Worm (Caenorhabditis elegans) whole organism, young adult: ENCODE measurements around the gene trp-1.
A peak's percentile ranks its signal among the peaks of the same experiment; 100 is the strongest.

Experiments
- B0261.1 ChIP-seq: sonication (generic microtip); optimal IDR thresholded peaks from 2 replicates; lab custom pipeline; 2016; ENCODE audit warnings: mild to moderate bottlenecking, missing genetic modification characterization, moderate library complexity, missing compliant biosample characterization
- Y56A3A.18 ChIP-seq: fragments of 200-800 bp; sonication (Bioruptor generic); IDR thresholded peaks from 2 replicates; pipeline ENCODE4 v1.3.6; 2022; ENCODE audit warnings: missing genetic modification reagents, missing genetic modification characterization, missing compliant biosample characterization
- Y67H2A.10 ChIP-seq: fragments of 200-800 bp; sonication (Bioruptor generic); conservative IDR thresholded peaks from 2 replicates; pipeline ENCODE4 v1.3.6; 2022; ENCODE audit warnings: missing genetic modification reagents, missing genetic modification characterization, missing compliant biosample characterization
- Y95B8A.8 ChIP-seq: fragments of 200-800 bp; sonication (Bioruptor generic); IDR thresholded peaks from 2 replicates; pipeline ENCODE4 v1.3.6; 2022; ENCODE audit warnings: missing genetic modification reagents, missing genetic modification characterization, missing compliant biosample characterization
- athp-1 ChIP-seq: sonication (generic microtip); optimal IDR thresholded peaks from 2 replicates; lab custom pipeline; 2017; ENCODE audit warnings: mild to moderate bottlenecking, missing genetic modification characterization, missing compliant biosample characterization
- cebp-1 ChIP-seq, 2 experiments: fragments of 200-800 bp in 1 of 2; sonication (Bioruptor generic) in 1 of 2; sonication (generic microtip) in 1 of 2; IDR thresholded peaks in 1 of 2; optimal IDR thresholded peaks in 1 of 2; 2 replicates each; pipeline versions ENCODE4 v1.3.6 to Lab custom; 2017 to 2022; ENCODE audit warnings: missing compliant biosample characterization in 2 of 2, missing genetic modification characterization in 2 of 2, mild to moderate bottlenecking in 1 of 2, missing genetic modification reagents in 1 of 2, moderate library complexity in 1 of 2
- ceh-100 ChIP-seq: fragments of 200-800 bp; sonication (Bioruptor generic); IDR thresholded peaks from 2 replicates; pipeline ENCODE4 v1.3.6; 2022; ENCODE audit warnings: missing genetic modification reagents, missing genetic modification characterization, missing compliant biosample characterization
- ceh-40 ChIP-seq: fragments of 200-800 bp; sonication (Bioruptor generic); IDR thresholded peaks from 2 replicates; pipeline ENCODE4 v1.3.6; 2022; ENCODE audit warnings: missing genetic modification characterization, missing compliant biosample characterization
- ceh-91 ChIP-seq: fragments of 200-800 bp; sonication (Bioruptor generic); IDR thresholded peaks from 2 replicates; pipeline ENCODE4 v1.3.6; 2022; ENCODE audit warnings: missing genetic modification reagents, missing genetic modification characterization, missing compliant biosample characterization
- chd-7 ChIP-seq: sonication (generic microtip); optimal IDR thresholded peaks from 2 replicates; lab custom pipeline; 2016; ENCODE audit warnings: mild to moderate bottlenecking, missing genetic modification characterization, moderate library complexity, missing compliant biosample characterization
- dox-1 ChIP-seq: fragments of 200-800 bp; sonication (Bioruptor generic); IDR thresholded peaks from 2 replicates; pipeline ENCODE4 v1.3.6; 2022; ENCODE audit warnings: missing genetic modification reagents, missing genetic modification characterization, missing compliant biosample characterization
- dpl-1 ChIP-seq: fragments of 150-350 bp; optimal IDR thresholded peaks from 2 replicates; lab custom pipeline; 2014; ENCODE audit warnings: missing biosample characterization, missing genetic modification reagents, missing genetic modification characterization
- efl-1 ChIP-seq: fragments of 150-350 bp; optimal IDR thresholded peaks from 2 replicates; lab custom pipeline; 2014; ENCODE audit warnings: missing biosample characterization, missing genetic modification reagents, missing genetic modification characterization
- ekl-4 ChIP-seq: fragments of 200-800 bp; sonication (Bioruptor generic); IDR thresholded peaks from 2 replicates; pipeline ENCODE4 v1.3.6; 2022; ENCODE audit warnings: missing genetic modification reagents, missing genetic modification characterization, missing compliant biosample characterization
- gei-17 ChIP-seq: fragments of 200-800 bp; sonication (Bioruptor generic); optimal IDR thresholded peaks from 2 replicates; lab custom pipeline; 2018; ENCODE audit warnings: mild to moderate bottlenecking, missing genetic modification characterization, missing compliant biosample characterization
- him-1 ChIP-seq: sonication (generic microtip); optimal IDR thresholded peaks from 2 replicates; lab custom pipeline; 2016; ENCODE audit warnings: missing genotype, missing genetic modification reagents, missing genetic modification characterization, missing compliant biosample characterization
- hlh-12 ChIP-seq: sonication (generic microtip); optimal IDR thresholded peaks from 2 replicates; lab custom pipeline; 2016; ENCODE audit warnings: missing genetic modification characterization, missing compliant biosample characterization
- hmg-1.2 ChIP-seq: fragments of 200-800 bp; sonication (Bioruptor generic); IDR thresholded peaks from 2 replicates; pipeline ENCODE4 v1.3.6; 2022; ENCODE audit warnings: missing genetic modification reagents, missing genetic modification characterization, missing compliant biosample characterization
- lin-54 ChIP-seq: fragments of 200-800 bp; sonication (Bioruptor generic); optimal IDR thresholded peaks from 2 replicates; lab custom pipeline; 2018; ENCODE audit warnings: mild to moderate bottlenecking, missing genetic modification characterization, missing compliant biosample characterization
- madf-3 ChIP-seq: fragments of 200-800 bp; sonication (Bioruptor generic); IDR thresholded peaks from 2 replicates; pipeline ENCODE4 v1.3.6; 2022; ENCODE audit warnings: missing genetic modification reagents, missing genetic modification characterization, missing compliant biosample characterization
- madf-6 ChIP-seq: fragments of 200-800 bp; sonication (Bioruptor generic); IDR thresholded peaks from 2 replicates; pipeline ENCODE4 v1.3.6; 2022; ENCODE audit warnings: missing genetic modification reagents, missing genetic modification characterization, missing compliant biosample characterization
- mcd-1 ChIP-seq: fragments of 200-800 bp; sonication (Bioruptor generic); IDR thresholded peaks from 2 replicates; pipeline ENCODE4 v1.3.6; 2022; ENCODE audit warnings: missing genetic modification reagents, missing genetic modification characterization, missing compliant biosample characterization
- nfya-2 ChIP-seq: fragments of 200-800 bp; sonication (Bioruptor generic); IDR thresholded peaks from 2 replicates; pipeline ENCODE4 v1.3.6; 2022; ENCODE audit warnings: missing genetic modification reagents, missing genetic modification characterization, missing compliant biosample characterization
- nhr-179 ChIP-seq: sonication (generic microtip); optimal IDR thresholded peaks from 2 replicates; lab custom pipeline; 2016; ENCODE audit warnings: mild to moderate bottlenecking, missing genetic modification characterization, missing compliant biosample characterization
- snpc-3.4 ChIP-seq: sonication (generic microtip); optimal IDR thresholded peaks from 2 replicates; lab custom pipeline; 2017; ENCODE audit warnings: missing genetic modification characterization, mild to moderate bottlenecking, missing compliant biosample characterization, antibody characterized with exemption, moderate library complexity, missing genotype, missing genetic modification reagents
- snpc-4 ChIP-seq, 5 experiments: fragments of 150-350 bp in 1 of 5; sonication (generic microtip) in 4 of 5; optimal IDR thresholded peaks; 2 replicates each; lab custom pipeline; 2014 to 2018; ENCODE audit warnings: missing genetic modification characterization in 5 of 5, missing biosample characterization in 3 of 5, antibody characterized with exemption in 2 of 5, mild to moderate bottlenecking in 2 of 5, missing compliant biosample characterization in 2 of 5, missing genotype in 2 of 5, moderate library complexity in 2 of 5, missing genetic modification reagents in 1 of 5
- sptf-2 ChIP-seq: fragments of 200-800 bp; sonication (Bioruptor generic); optimal IDR thresholded peaks from 2 replicates; lab custom pipeline; 2018; ENCODE audit warnings: mild to moderate bottlenecking, missing genetic modification characterization, missing compliant biosample characterization
- unc-62 ChIP-seq: fragments of 150-350 bp; optimal IDR thresholded peaks from 2 replicates; lab custom pipeline; 2014; ENCODE audit warnings: missing biosample characterization, missing genetic modification reagents, missing genetic modification characterization
- zfh-2 ChIP-seq: fragments of 200-800 bp; sonication (Bioruptor generic); conservative IDR thresholded peaks from 2 replicates; pipeline ENCODE4 v1.3.6; 2022; ENCODE audit warnings: missing genetic modification reagents, missing genetic modification characterization, missing compliant biosample characterization
- ztf-18 ChIP-seq: sonication (generic microtip); optimal IDR thresholded peaks from 2 replicates; lab custom pipeline; 2016; ENCODE audit warnings: missing genotype, mild to moderate bottlenecking, missing genetic modification characterization, missing compliant biosample characterization
- ztf-22 ChIP-seq: fragments of 200-800 bp; sonication (Bioruptor generic); optimal IDR thresholded peaks from 2 replicates; lab custom pipeline; 2018; ENCODE audit warnings: mild to moderate bottlenecking, missing genetic modification characterization, moderate library complexity, missing compliant biosample characterization
- ztf-26 ChIP-seq: sonication (generic microtip); optimal IDR thresholded peaks from 2 replicates; lab custom pipeline; 2017; ENCODE audit warnings: missing genetic modification characterization, missing compliant biosample characterization
- ztf-3 ChIP-seq: fragments of 200-800 bp; sonication (Bioruptor generic); optimal IDR thresholded peaks from 2 replicates; lab custom pipeline; 2018; ENCODE audit warnings: mild to moderate bottlenecking, missing genetic modification characterization, missing compliant biosample characterization

Gene trp-1

DNA sequence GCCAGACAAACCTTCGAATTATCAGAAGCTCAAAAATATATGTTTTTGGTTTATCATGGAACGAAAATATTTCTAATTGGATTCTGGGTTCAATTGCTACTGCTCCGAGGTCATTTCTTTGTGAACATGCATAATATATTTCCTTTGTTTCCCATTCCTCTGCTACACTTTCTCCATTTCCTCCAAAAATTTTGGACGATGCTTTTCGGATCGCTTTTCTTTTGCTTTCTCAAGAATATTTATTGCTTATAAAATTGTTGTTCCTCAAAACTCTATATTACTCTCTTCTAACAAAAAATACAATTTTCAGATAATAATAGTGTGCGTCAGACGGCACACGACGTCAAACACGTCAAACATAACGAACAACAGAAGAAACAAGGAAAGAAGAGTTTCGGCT lies 40.2 kb upstream of the trp-1 start, which contains the start of gene pac-1 (continued):
- no peak for TF ChIP-seq athp-1 (tag; lab: Kevin White, UChicago)
- no peak for TF ChIP-seq efl-1 (GFP tag; lab: Kevin White, UChicago)

DNA sequence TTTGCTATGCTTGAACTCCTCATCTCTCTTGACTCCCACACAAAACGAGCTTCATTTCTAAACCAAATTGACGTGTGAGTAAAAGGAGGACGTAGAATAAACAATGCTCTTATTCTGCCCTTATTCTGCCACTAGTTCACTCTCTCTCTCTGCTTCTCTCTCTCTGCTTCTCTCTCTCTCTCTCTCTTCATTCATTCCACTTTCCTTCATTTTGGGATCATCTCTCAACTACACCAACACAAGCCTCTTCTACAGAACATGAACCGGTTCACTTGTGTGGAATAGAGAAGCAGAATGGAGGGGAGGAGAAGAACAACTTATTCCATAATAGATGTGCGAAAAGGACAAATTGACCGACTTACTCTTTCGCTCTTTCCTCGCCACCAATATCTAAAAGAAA lies 31.6 kb upstream of the trp-1 start:
- no peak for TF ChIP-seq nfya-2 (GFP tag; lab: Robert Waterston, UW)
- TF ChIP-seq nhr-179: no peak
- TF ChIP-seq dpl-1 (GFP tag; lab: Kevin White, UChicago): no peak
- TF ChIP-seq Y67H2A.10: no peak
- TF ChIP-seq B0261.1 (tag; lab: Kevin White, UChicago): no peak
- TF ChIP-seq Y95B8A.8 (GFP tag; lab: Robert Waterston, UW): no peak
- no peak for TF ChIP-seq Y56A3A.18 (GFP tag; lab: Robert Waterston, UW)
- no peak for TF ChIP-seq ceh-100 (GFP tag; lab: Robert Waterston, UW)
- TF ChIP-seq hlh-12: no peak
- TF ChIP-seq snpc-3.4 (tag; lab: Kevin White, UChicago): no peak
- no peak for TF ChIP-seq chd-7 (tag; lab: Kevin White, UChicago)
- TF ChIP-seq, all 124 proteins: peak for 0

DNA sequence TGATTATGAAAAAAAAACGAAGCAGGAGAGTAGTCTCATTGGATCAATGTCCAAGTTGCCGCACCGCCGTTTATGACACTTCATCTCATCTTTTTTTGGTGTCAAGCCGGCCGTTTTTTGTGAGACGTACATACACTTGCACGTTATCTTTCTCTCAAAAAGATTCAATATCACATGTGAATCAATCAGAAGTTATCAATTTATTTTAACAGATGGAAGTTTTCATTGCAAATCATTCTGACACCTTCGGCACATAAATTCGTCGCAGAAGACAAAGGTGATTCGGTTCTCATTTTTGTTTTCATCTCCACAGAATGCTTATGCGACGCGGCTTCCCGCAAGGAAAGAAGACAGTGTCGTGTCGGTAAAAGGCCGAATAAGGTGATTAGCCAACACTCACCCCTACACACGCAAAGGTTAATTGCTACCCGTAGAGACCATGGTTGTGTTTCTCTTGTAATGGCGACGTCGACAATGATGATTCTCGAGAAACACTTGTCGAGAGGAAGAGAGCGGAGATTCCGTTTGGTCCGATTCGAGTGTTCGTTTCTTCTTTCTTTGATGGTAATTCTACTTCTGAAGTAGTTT lies 30.7 kb upstream of the trp-1 start:
- TF ChIP-seq ztf-3 (no peak), him-1 (tag; lab: Kevin White, UChicago) (no peak)

DNA sequence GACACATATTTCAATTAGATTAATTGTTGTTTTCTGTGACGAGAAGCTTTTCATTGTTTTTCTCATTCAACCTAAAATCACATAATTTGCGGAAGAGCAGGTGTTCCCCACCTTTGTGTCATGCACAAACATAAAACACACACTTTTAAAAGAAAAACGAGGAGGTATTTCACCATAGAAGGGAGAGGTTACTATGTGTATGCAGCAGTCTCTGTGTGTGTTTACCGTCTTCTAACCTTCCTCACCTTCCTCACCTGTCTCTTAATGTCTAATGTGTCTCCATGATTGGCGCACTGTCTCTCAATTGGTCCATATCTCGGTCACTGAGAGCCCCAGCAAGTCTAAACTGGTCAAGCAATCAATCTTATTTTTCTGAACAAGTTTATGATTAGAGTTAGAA lies 28.6 kb upstream of the trp-1 start:
- TF ChIP-seq cebp-1 (GFP tag; IDR thresholded peaks at IDR 0.05; lab: Robert Waterston, UW) (no peak), cebp-1 (tag; optimal IDR thresholded peaks at IDR 0.05; lab: Kevin White, UChicago) (peak; percentile 15), ceh-91 (GFP tag; lab: Robert Waterston, UW) (no peak), ceh-40 (no peak), ztf-26 (tag; lab: Kevin White, UChicago) (no peak), gei-17 (GFP tag; lab: Kevin White, UChicago) (no peak), ekl-4 (GFP tag; lab: Robert Waterston, UW) (no peak), B0261.1 (tag; lab: Kevin White, UChicago) (no peak), sptf-2 (no peak), lin-54 (GFP tag; lab: Kevin White, UChicago) (no peak)

DNA sequence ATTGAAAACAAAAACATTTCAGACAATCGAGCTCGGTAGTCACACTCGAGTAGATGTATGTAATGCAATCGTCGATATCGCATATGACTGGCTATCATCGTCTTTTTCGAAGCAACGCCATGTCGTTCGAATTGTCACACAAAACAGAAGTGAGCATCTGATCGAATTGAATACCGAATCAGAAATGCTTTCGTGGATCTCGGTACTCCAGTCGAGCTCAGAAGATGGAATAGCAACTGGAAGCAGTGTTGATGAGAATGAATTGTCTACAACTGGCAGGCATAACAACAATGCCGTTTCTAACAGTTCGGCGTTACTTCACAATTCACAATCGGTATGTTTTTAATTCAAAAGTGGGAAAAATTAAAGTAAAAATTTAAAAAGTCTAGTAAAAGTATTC lies 25.7 kb upstream of the trp-1 start:
- TF ChIP-seq mcd-1 (GFP tag; lab: Robert Waterston, UW): no peak
- TF ChIP-seq ztf-22 (GFP tag; lab: Kevin White, UChicago): no peak
- 0 out of 2 replicates have a peak, but pooled peaks have one; percentile 52 for TF ChIP-seq madf-3 (GFP tag; lab: Robert Waterston, UW)

DNA sequence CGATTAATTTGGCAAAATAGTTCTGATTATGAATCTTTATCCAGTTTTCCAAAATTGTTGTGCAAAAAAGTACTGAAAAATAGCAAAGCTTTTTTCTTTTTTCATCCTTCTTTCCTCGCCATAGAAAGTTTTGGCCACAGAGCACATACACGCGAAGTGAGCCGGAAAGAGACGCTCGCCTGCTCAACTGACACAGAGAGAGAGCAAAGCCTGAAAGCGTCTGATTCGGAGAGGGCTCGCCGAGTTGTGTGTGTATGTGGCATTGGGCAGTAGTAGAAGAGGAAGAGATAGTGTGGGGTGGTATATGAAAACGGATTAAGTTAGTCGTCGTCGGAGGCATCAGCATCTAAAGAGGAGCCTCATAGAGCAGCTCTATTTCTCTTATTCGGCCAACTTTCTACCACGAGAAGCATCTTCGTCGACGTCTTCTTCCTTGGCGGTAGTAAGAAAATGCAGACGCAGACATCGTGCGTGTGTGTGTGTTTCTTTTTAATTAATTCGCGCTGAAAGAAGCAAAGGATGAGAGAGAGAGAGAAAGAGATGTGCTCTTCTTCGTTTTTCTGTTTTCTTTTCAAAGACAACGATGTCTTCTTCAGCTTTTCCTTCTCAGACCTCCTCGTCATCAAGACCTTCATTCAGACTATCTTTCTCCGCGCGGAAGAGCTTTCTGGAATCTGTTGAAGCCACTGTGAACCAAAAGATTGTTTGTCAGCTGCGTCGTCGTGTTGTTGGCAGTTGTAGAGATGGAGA lies 25.1 kb upstream of the trp-1 start:
- TF ChIP-seq hmg-1.2 (0 out of 2 replicates have a peak, but pooled peaks have one; percentile 4), chd-7 (tag; lab: Kevin White, UChicago) (peak; percentile 14), snpc-4 (GFP tag; optimal IDR thresholded peaks at IDR 0.05; lab: Kevin White, UChicago) (no peak), snpc-4 (tag; optimal IDR thresholded peaks at IDR 0.05; lab: Kevin White, UChicago) (no peak), dox-1 (0 out of 2 replicates have a peak, but pooled peaks have one; percentile 8), madf-6 (GFP tag; lab: Robert Waterston, UW) (0 out of 2 replicates have a peak, but pooled peaks have one; percentile 23), zfh-2 (GFP tag; lab: Robert Waterston, UW) (0 out of 2 replicates have a peak, but pooled peaks have one; percentile 19), ztf-18 (tag; lab: Kevin White, UChicago) (no peak), unc-62 (no peak)
